Worm (Caenorhabditis elegans): Measurements from ENCODE around the gene Y5F2A.4.

ce11 chrIV:11097795-11098194 lies 19.4 kb upstream of the Y5F2A.4 start, which contains the start of gene M7.12:
- TF ChIP-seq peb-1 (tag; optimal IDR thresholded peaks at IDR 0.05) (no peak), R02D3.7 (tag; optimal IDR thresholded peaks at IDR 0.05) (no peak), egl-27 (tag; optimal IDR thresholded peaks at IDR 0.05) (no peak), F13H6.1 (tag; optimal IDR thresholded peaks at IDR 0.05) (no peak), ztf-11 (tag; optimal IDR thresholded peaks at IDR 0.05) (no peak)
